Fruit fly (Drosophila melanogaster) whole organism, wandering third instar larva: ENCODE measurements around the gene caz.

ENCODE experiments used
- CG32264 ChIP-seq: fragments of 200-800 bp; sonication (Bioruptor generic); optimal IDR thresholded peaks from 2 replicates; lab custom pipeline; 2016; ENCODE audit warnings: missing biosample characterization, missing genetic modification characterization
- CG9705 ChIP-seq: fragments of 200-800 bp; sonication (Bioruptor generic); optimal IDR thresholded peaks from 2 replicates; lab custom pipeline; 2018; ENCODE audit warnings: missing biosample characterization, mild to moderate bottlenecking, missing genetic modification characterization
- GATAd ChIP-seq: sonication (Bioruptor generic); optimal IDR thresholded peaks from 2 replicates; lab custom pipeline; 2016; ENCODE audit warnings: missing biosample characterization, missing genetic modification characterization
- HLH106 ChIP-seq: fragments of 200-800 bp; optimal IDR thresholded peaks from 3 replicates; lab custom pipeline; 2019; ENCODE audit warnings: missing biosample characterization, mild to moderate bottlenecking, missing genetic modification characterization, moderate library complexity
- Hnf4 ChIP-seq: fragments of 200-800 bp; sonication (Bioruptor generic); optimal IDR thresholded peaks from 2 replicates; lab custom pipeline; 2016; ENCODE audit warnings: missing biosample characterization, mild to moderate bottlenecking, missing genetic modification characterization
- Hr78 ChIP-seq: fragments of >200 bp; optimal IDR thresholded peaks from 2 replicates; lab custom pipeline; 2017; ENCODE audit warnings: missing biosample characterization, missing genetic modification characterization
- Hr83 ChIP-seq: fragments of 200-300 bp; sonication (Bioruptor generic); optimal IDR thresholded peaks from 2 replicates; lab custom pipeline; 2016; ENCODE audit warnings: missing biosample characterization, mild to moderate bottlenecking, missing genetic modification characterization, moderate library complexity; ENCODE audit not compliant: poor library complexity, severe bottlenecking
- Jra ChIP-seq: sonication (Bioruptor generic); optimal IDR thresholded peaks from 2 replicates; lab custom pipeline; 2016; ENCODE audit warnings: missing biosample characterization, missing genetic modification characterization
- Mio ChIP-seq: sonication (Bioruptor generic); optimal IDR thresholded peaks from 2 replicates; lab custom pipeline; 2016; ENCODE audit warnings: missing biosample characterization, missing genetic modification characterization
- Myc ChIP-seq: fragments of >200 bp; optimal IDR thresholded peaks from 2 replicates; lab custom pipeline; 2017
- N ChIP-seq: fragments of >200 bp; optimal IDR thresholded peaks from 2 replicates; lab custom pipeline; 2018; ENCODE audit warnings: missing biosample characterization, missing external identifiers, missing genetic modification characterization
- OdsH ChIP-seq: fragments of 200-800 bp; sonication (Bioruptor generic); optimal IDR thresholded peaks from 2 replicates; lab custom pipeline; 2016; ENCODE audit warnings: missing biosample characterization, mild to moderate bottlenecking, missing genetic modification characterization
- Rel ChIP-seq, 2 experiments: fragments of 200-800 bp; sonication (Bioruptor generic) in 1 of 2; optimal IDR thresholded peaks; 2 replicates in 1 of 2; 3 replicates in 1 of 2; lab custom pipeline; 2016 to 2019; ENCODE audit warnings: mild to moderate bottlenecking in 2 of 2, missing biosample characterization in 2 of 2, missing genetic modification characterization in 2 of 2, moderate library complexity in 1 of 2
- Sp1 ChIP-seq: fragments of 200-800 bp; sonication (Bioruptor generic); optimal IDR thresholded peaks from 3 replicates; lab custom pipeline; 2019; ENCODE audit warnings: missing biosample characterization, mild to moderate bottlenecking, missing genetic modification characterization, moderate library complexity
- br ChIP-seq: fragments of 200-800 bp; sonication (Bioruptor generic); optimal IDR thresholded peaks from 2 replicates; lab custom pipeline; 2016; ENCODE audit warnings: missing biosample characterization, missing genetic modification characterization
- brk ChIP-seq: fragments of 200-800 bp; sonication (Bioruptor generic); optimal IDR thresholded peaks from 2 replicates; lab custom pipeline; 2016; ENCODE audit warnings: missing biosample characterization, mild to moderate bottlenecking, missing genetic modification characterization
- dl ChIP-seq, 2 experiments: fragments of 175-275, 200-275 bp in 1 of 2; fragments of 200-275 bp in 1 of 2; sonication (Bioruptor generic); optimal IDR thresholded peaks; lab custom pipeline; 2018; ENCODE audit warnings: mild to moderate bottlenecking in 2 of 2, missing biosample characterization in 2 of 2, missing genetic modification characterization in 2 of 2, moderate library complexity in 2 of 2; ENCODE audit not compliant: partially characterized antibody in 2 of 2, insufficient read depth in 1 of 2
- dsf ChIP-seq: sonication (Bioruptor generic); optimal IDR thresholded peaks from 2 replicates; lab custom pipeline; 2016; ENCODE audit warnings: missing biosample characterization, missing genetic modification characterization, borderline replicate concordance
- foxo ChIP-seq, 2 experiments: fragments of 200-800 bp; sonication (Bioruptor generic); optimal IDR thresholded peaks; 2 replicates in 1 of 2; 3 replicates in 1 of 2; lab custom pipeline; 2016 to 2017; ENCODE audit warnings: missing biosample characterization in 2 of 2, missing genetic modification characterization in 2 of 2
- h ChIP-seq: fragments of 200-800 bp; sonication (Bioruptor generic); optimal IDR thresholded peaks from 3 replicates; lab custom pipeline; 2016; ENCODE audit warnings: missing biosample characterization, mild to moderate bottlenecking, missing genetic modification characterization
- jim ChIP-seq: fragments of 175-275, 200-325 bp; sonication (Bioruptor generic); optimal IDR thresholded peaks from 2 replicates; lab custom pipeline; 2016; ENCODE audit warnings: missing biosample characterization, mild to moderate bottlenecking, missing genetic modification characterization
- lola ChIP-seq: fragments of >200 bp; optimal IDR thresholded peaks from 2 replicates; lab custom pipeline; 2017; ENCODE audit warnings: missing biosample characterization, missing genetic modification characterization
- pan ChIP-seq: fragments of >200 bp; optimal IDR thresholded peaks from 2 replicates; lab custom pipeline; 2017
- psq ChIP-seq: fragments of 200-800 bp; sonication (Bioruptor generic); optimal IDR thresholded peaks from 3 replicates; lab custom pipeline; 2017; ENCODE audit warnings: missing biosample characterization, mild to moderate bottlenecking, missing genetic modification characterization, moderate library complexity
- rgr ChIP-seq: fragments of 200-800 bp; sonication (Bioruptor generic); optimal IDR thresholded peaks from 3 replicates; lab custom pipeline; 2016; ENCODE audit warnings: missing biosample characterization, mild to moderate bottlenecking, missing genetic modification characterization
- sage ChIP-seq: fragments of 200-800 bp; sonication (Bioruptor generic); optimal IDR thresholded peaks from 2 replicates; lab custom pipeline; 2016; ENCODE audit warnings: missing biosample characterization, mild to moderate bottlenecking, missing genetic modification characterization
- sv ChIP-seq: fragments of 200-800 bp; sonication (Bioruptor generic); optimal IDR thresholded peaks from 3 replicates; lab custom pipeline; 2016; ENCODE audit warnings: missing biosample characterization, missing genetic modification characterization
- tai ChIP-seq: sonication (Bioruptor generic); optimal IDR thresholded peaks from 2 replicates; lab custom pipeline; 2016; ENCODE audit warnings: missing biosample characterization, missing genetic modification characterization
- usp ChIP-seq: fragments of >200 bp; optimal IDR thresholded peaks from 2 replicates; lab custom pipeline; 2017; ENCODE audit warnings: missing biosample characterization, missing genetic modification characterization
- woc ChIP-seq: sonication (Bioruptor generic); optimal IDR thresholded peaks from 2 replicates; lab custom pipeline; 2016; ENCODE audit warnings: missing biosample characterization, mild to moderate bottlenecking, missing genetic modification characterization

Gene caz

DNA sequence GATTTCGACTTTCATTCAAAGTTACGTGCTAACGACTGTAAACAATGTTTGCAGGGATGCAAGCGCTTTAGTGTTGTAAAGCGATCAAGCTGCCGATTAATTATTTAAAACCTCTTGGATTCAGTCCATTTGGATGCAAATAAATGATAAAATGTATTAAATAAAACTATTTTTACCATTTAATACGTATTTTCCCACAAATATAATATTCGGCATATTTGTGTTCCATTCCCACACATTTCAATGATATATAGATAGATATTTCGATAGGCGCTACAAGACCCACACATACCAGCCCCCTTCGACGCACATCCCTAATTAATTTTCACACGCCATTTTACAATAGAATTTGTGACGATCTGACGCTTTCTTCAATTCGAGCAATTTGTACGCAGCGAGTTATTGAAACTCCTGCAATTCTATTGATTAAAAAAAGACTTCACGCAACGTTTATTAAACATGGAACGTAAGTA, at the start of gene caz, which contains the start of gene CG32576:
caz (plus strand) TSS at position 319 of the 473 bp plus-strand sequence.
CG32576 (minus strand) TSS at position 42 of the 473 bp plus-strand sequence.
- TF ChIP-seq sage (GFP tag; lab: Kevin White, UChicago): peak; percentile 41
- peak; percentile 72 for TF ChIP-seq tai (GFP tag; lab: Kevin White, UChicago)
- peak; percentile 8 for TF ChIP-seq woc (GFP tag; lab: Kevin White, UChicago)
- TF ChIP-seq usp: no peak
- TF ChIP-seq lola (GFP tag; lab: Kevin White, UChicago): no peak
- no peak for TF ChIP-seq Rel (GFP tag; optimal IDR thresholded peaks at IDR 0.05; lab: Kevin White, UChicago)
- TF ChIP-seq Rel (tag; optimal IDR thresholded peaks at IDR 0.05; lab: Kevin White, UChicago): peak; percentile 25
- TF ChIP-seq br (GFP tag; lab: Kevin White, UChicago): peak; percentile 41
- TF ChIP-seq Sp1 (GFP tag; lab: Kevin White, UChicago): peak; percentile 48
- peak; percentile 49 for TF ChIP-seq GATAd (GFP tag; lab: Kevin White, UChicago)
- peak; percentile 33 for TF ChIP-seq brk (GFP tag; lab: Kevin White, UChicago)
- no peak for TF ChIP-seq CG32264 (GFP tag; lab: Kevin White, UChicago)
- TF ChIP-seq Hnf4 (GFP tag; lab: Kevin White, UChicago): peak; percentile 63
- TF ChIP-seq Hr83 (GFP tag; lab: Kevin White, UChicago): no peak
- TF ChIP-seq dsf (GFP tag; lab: Kevin White, UChicago): peak; percentile 5
- peak; percentile 50 for TF ChIP-seq OdsH (GFP tag; lab: Kevin White, UChicago)
- peak; percentile 47 for TF ChIP-seq psq (GFP tag; lab: Kevin White, UChicago)
- peak; percentile 59 for TF ChIP-seq rgr (GFP tag; lab: Kevin White, UChicago)
- TF ChIP-seq N: no peak
- TF ChIP-seq Hr78 (GFP tag; lab: Kevin White, UChicago): no peak
- peak; percentile 40 for TF ChIP-seq CG9705 (GFP tag; lab: Kevin White, UChicago)
- no peak for TF ChIP-seq dl (GFP tag; optimal IDR thresholded peaks at IDR 0.05; lab: Kevin White, UChicago; ENCODE audit: insufficient read depth in 1 of 2, partially characterized antibody in 2 of 2)
- TF ChIP-seq h (GFP tag; lab: Kevin White, UChicago): peak; percentile 67
- peak; percentile 29 for TF ChIP-seq Jra
- peak; percentile 13 for TF ChIP-seq Myc
- peak; percentile 52 for TF ChIP-seq HLH106 (tag; lab: Kevin White, UChicago)
- peak in 1 of 2 experiments; percentile 60 for TF ChIP-seq foxo (GFP tag; optimal IDR thresholded peaks at IDR 0.05; lab: Kevin White, UChicago)

DNA sequence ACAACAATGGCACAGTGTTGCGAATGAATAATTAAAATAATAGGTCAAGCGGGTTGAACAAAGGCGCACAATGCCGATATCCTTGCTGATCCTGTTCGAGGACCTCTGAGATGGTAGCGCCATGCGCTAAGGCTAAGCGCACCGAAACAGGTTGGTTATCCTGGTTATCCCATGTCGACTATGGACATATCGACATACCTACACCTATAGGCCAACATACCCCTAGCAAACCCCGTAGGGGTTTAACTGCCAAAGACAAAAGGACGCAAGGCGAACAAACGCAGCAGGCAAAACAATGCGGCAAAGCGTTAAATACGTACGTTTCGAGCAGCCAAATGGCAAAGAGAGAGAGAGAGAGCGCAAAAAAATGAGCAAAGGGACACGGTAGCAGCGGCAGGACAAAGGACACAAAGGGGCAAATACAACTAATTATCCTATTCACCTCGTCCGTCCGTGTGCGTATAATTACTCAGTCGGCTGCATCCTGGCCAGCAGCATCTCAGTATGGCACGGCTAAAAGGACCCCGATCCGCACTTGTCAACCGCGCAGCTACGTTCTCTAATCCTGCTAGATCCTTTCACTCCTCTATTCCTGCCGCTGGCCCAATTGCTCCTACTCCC, 46.7 kb upstream of the caz start:
- no peak for TF ChIP-seq dsf (GFP tag; lab: Kevin White, UChicago)
- TF ChIP-seq Sp1 (GFP tag; lab: Kevin White, UChicago): no peak
- TF ChIP-seq pan (lab: Kevin White, UChicago): no peak
- TF ChIP-seq HLH106 (tag; lab: Kevin White, UChicago): no peak
- no peak for TF ChIP-seq lola (GFP tag; lab: Kevin White, UChicago)
- TF ChIP-seq sage (GFP tag; lab: Kevin White, UChicago): no peak
- no peak for TF ChIP-seq jim (GFP tag; lab: Kevin White, UChicago)

DNA sequence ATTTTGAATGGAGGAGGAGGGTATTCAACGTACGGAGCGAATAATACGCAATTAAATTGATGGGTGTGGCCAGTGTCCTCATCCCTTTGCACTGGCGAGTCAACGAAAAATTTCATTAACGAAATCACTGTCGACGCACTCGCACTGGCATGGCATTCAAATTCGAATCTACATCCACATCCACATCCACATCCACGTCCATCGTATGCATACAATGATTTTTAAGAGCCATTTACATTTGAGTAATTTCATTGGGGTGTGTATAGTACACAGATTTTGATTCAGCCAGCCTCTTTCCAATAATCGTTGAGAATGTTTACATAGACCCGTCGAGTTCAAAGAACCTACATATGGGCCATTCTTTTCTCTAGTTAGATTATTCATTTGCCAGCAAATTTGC, 44.6 kb upstream of the caz start:
- no peak for TF ChIP-seq brk (GFP tag; lab: Kevin White, UChicago)
- no peak for TF ChIP-seq Mio (GFP tag; lab: Kevin White, UChicago)
- TF ChIP-seq pan (lab: Kevin White, UChicago): no peak
- no peak for TF ChIP-seq dl (GFP tag; optimal IDR thresholded peaks at IDR 0.05; lab: Kevin White, UChicago; ENCODE audit: insufficient read depth in 1 of 2, partially characterized antibody in 2 of 2)
- TF ChIP-seq sv: no peak
- TF ChIP-seq rgr (GFP tag; lab: Kevin White, UChicago): no peak
- no peak for TF ChIP-seq CG9705 (GFP tag; lab: Kevin White, UChicago)
- no peak for TF ChIP-seq Jra
- TF ChIP-seq h (GFP tag; lab: Kevin White, UChicago): no peak
- no peak for TF ChIP-seq Hr83 (GFP tag; lab: Kevin White, UChicago)

DNA sequence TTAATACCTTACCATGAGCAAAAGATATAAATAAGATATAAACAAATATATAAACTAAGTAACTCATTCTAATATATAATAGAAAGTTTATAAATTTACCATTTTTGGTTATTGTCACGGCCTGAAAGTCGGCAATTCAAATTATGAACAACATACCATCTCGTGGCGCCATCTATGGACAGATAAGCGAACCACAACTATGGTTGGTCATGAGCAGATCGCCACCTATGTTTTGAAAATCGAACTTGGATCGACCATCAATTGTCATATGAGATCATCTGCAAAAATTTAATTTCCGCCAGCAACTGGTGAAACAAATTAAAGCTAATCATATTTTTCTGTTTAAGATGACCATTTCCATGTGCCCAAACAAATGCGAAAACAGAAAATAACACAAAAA, 43.9 kb upstream of the caz start:
- TF ChIP-seq h (GFP tag; lab: Kevin White, UChicago) (no peak), Myc (peak; percentile 38)
